Fruit fly (Drosophila melanogaster): Measurements from ENCODE around the gene Ccdc85.

DNA sequence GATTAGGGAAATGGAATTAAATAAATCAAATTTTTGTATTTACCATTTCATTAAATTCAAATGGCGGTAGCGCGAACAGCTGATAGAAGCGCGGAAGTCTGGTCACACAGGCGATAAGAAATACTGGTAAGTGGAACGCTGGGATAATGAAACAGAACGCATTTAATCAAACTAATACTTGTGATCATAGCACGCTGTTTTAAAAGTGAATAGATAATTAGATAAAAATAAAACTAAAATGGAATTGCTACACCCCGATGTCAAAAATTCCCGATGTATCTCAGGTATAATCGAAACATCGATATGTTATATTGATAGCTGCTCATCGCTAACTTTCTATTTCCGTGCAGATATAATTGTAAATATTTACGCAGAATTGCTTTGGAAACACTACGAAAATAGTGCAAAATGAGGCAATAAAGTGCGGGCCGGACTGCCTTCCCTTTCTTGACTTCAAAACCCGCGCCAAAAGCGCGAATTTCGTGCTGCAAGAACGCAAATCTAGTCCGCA lies 6.4 kb upstream of the Ccdc85 start, which contains the start of the genes okr and CG3558:
- TF ChIP-seq Myc (optimal IDR thresholded peaks at IDR 0.05) (no peak), psq (optimal IDR thresholded peaks at IDR 0.05) (no peak), h (optimal IDR thresholded peaks at IDR 0.05) (no peak), Sin3A (optimal IDR thresholded peaks at IDR 0.05) (no peak)
